Fruit fly (Drosophila melanogaster) S2 (cell line): ENCODE measurements around the gene IleRS.

Experiments
- CG8478 ChIP-seq: fragments of >200 bp; optimal IDR thresholded peaks from 2 replicates; lab custom pipeline; 2018
- CTCF ChIP-seq, 2 experiments: fragments of >200 bp; optimal IDR thresholded peaks; 2 replicates each; lab custom pipeline; 2018

DNA sequence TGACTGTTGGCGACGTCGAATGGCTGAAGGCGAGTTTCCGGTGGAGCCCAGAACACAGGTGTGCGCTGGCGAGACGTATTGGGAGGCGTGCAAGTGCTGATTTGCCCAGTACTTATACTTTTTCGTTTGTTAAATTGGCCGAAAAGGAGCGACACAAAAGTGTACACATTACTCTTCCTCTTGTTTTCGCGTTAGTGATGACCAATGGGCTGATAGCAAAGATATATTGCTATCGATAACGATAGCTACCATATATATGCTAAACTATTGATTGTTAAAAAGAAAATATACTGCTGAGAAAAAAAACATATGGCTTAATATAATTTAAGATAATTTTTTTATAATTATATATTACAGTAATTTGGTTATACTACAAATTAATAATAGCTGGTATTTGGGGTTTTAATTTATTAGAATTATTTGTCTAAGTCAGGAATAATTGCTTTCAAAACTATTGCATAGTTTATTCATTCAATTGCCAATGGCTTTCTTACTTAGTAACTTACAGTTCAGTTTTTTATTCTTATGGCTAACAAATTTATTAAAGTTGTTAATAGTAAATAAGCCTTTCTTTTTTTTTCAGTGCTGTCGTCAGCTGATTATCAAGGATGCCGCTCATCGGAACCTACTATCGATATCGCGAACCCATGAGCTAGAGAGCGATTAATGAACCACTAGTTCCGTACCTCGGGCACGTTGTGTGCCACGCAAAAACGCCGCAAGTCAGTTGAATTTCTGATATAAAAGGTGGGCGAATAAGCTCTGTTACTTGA is at the start of gene IleRS, which contains the start of gene Hem:
- no peak for TF ChIP-seq CG8478 (lab: Kevin White, UChicago)
- TF ChIP-seq CTCF (optimal IDR thresholded peaks at IDR 0.05; lab: Kevin White, UChicago): no peak
